Fruit fly (Drosophila melanogaster) whole organism, embryonic: ENCODE measurements around the gene shf.

Experiments used
- ATbp ChIP-seq: fragments of 200-800 bp; sonication (Bioruptor generic); optimal IDR thresholded peaks from 2 replicates; lab custom pipeline; 2017; ENCODE audit warnings: missing biosample characterization, mild to moderate bottlenecking, missing genetic modification characterization, missing genetic modification reagents
- Aef1 ChIP-seq: fragments of 200-800 bp; sonication (Bioruptor generic); IDR thresholded peaks from 3 replicates; pipeline ENCODE4 v1.3.6; 2022; ENCODE audit warnings: missing biosample characterization, missing genetic modification characterization
- BEAF-32 ChIP-seq: fragments of 200-800 bp; sonication (Bioruptor generic); optimal IDR thresholded peaks from 3 replicates; lab custom pipeline; 2017; ENCODE audit warnings: missing biosample characterization, missing genetic modification characterization, mild to moderate bottlenecking, moderate library complexity, missing genetic modification reagents
- Bdp1 ChIP-seq: fragments of 200-800 bp; sonication (Bioruptor generic); optimal IDR thresholded peaks from 3 replicates; lab custom pipeline; 2016; ENCODE audit warnings: missing biosample characterization, missing genetic modification characterization
- CG10209 ChIP-seq: fragments of 200-800 bp; sonication (Bioruptor generic); optimal IDR thresholded peaks from 3 replicates; lab custom pipeline; 2017; ENCODE audit warnings: missing biosample characterization, mild to moderate bottlenecking, missing genetic modification characterization, missing genetic modification reagents
- CG10366 ChIP-seq: fragments of 200-800 bp; sonication (Bioruptor generic); IDR thresholded peaks from 2 replicates; pipeline ENCODE4 v1.3.6; 2022; ENCODE audit warnings: missing biosample characterization, missing genetic modification characterization
- CG11560 ChIP-seq: fragments of 200-800 bp; sonication (Bioruptor generic); IDR thresholded peaks from 3 replicates; pipeline ENCODE4 v1.3.6; 2022; ENCODE audit warnings: missing biosample characterization, missing genetic modification characterization
- CG14441 ChIP-seq: fragments of 200-800 bp; sonication (Bioruptor generic); IDR thresholded peaks from 2 replicates; pipeline ENCODE4 v1.3.6; 2022; ENCODE audit warnings: missing biosample characterization, missing genetic modification characterization
- CG15073 ChIP-seq: fragments of 200-800 bp; sonication (Bioruptor generic); optimal IDR thresholded peaks from 2 replicates; lab custom pipeline; 2016; ENCODE audit warnings: missing biosample characterization, missing genetic modification characterization
- CG1602 ChIP-seq: fragments of 200-800 bp; sonication (Bioruptor generic); optimal IDR thresholded peaks from 3 replicates; lab custom pipeline; 2016; ENCODE audit warnings: missing biosample characterization, missing genetic modification characterization
- CG16813 ChIP-seq: fragments of 200-800 bp; sonication (Bioruptor generic); IDR thresholded peaks from 3 replicates; pipeline ENCODE4 v1.3.6; 2022; ENCODE audit warnings: missing biosample characterization, missing genetic modification characterization; ENCODE audit not compliant: partially characterized antibody
- CG16815 ChIP-seq: fragments of 200-800 bp; sonication (Bioruptor generic); optimal IDR thresholded peaks from 3 replicates; lab custom pipeline; 2017; ENCODE audit warnings: missing biosample characterization, mild to moderate bottlenecking, missing genetic modification characterization
- CG17361 ChIP-seq: fragments of 200-800 bp; sonication (Bioruptor generic); IDR thresholded peaks from 3 replicates; pipeline ENCODE4 v1.3.6; 2022; ENCODE audit warnings: missing biosample characterization, missing genetic modification characterization
- CG18599 ChIP-seq: fragments of 200-800 bp; sonication (Bioruptor generic); optimal IDR thresholded peaks from 3 replicates; lab custom pipeline; 2017; ENCODE audit warnings: missing biosample characterization, missing genetic modification characterization, mild to moderate bottlenecking, moderate library complexity, missing genetic modification reagents
- CG34376 ChIP-seq: fragments of 200-800 bp; sonication (Bioruptor generic); optimal IDR thresholded peaks from 2 replicates; lab custom pipeline; 2018; ENCODE audit warnings: missing biosample characterization, mild to moderate bottlenecking, missing genetic modification characterization
- CG3726 ChIP-seq: fragments of 200-800 bp; sonication (Bioruptor generic); IDR thresholded peaks from 3 replicates; pipeline ENCODE4, ENCODE4 v1.3.6; 2022; ENCODE audit warnings: missing biosample characterization, missing genetic modification characterization
- CG3995 ChIP-seq: fragments of 200-800 bp; sonication (Bioruptor generic); optimal IDR thresholded peaks from 3 replicates; lab custom pipeline; 2016; ENCODE audit warnings: missing biosample characterization, missing genetic modification characterization
- CG7372 ChIP-seq: fragments of 200-800 bp; sonication (Bioruptor generic); IDR thresholded peaks from 2 replicates; pipeline ENCODE4 v1.3.6; 2022; ENCODE audit warnings: missing biosample characterization, missing genetic modification characterization
- CG7963 ChIP-seq: fragments of 200-800 bp; sonication (Bioruptor generic); IDR thresholded peaks from 3 replicates; pipeline ENCODE4 v1.3.6; 2022; ENCODE audit warnings: missing biosample characterization, missing genetic modification characterization; ENCODE audit not compliant: partially characterized antibody
- CG8290 ChIP-seq, 3 experiments: fragments of 200-800 bp; sonication (Bioruptor generic); optimal IDR thresholded peaks; 2 replicates each; lab custom pipeline; 2016 to 2019; ENCODE audit warnings: missing biosample characterization in 3 of 3, missing genetic modification characterization in 3 of 3, mild to moderate bottlenecking in 2 of 3, moderate library complexity in 1 of 3
- CG9932 ChIP-seq: fragments of 200-800 bp; sonication (Bioruptor generic); IDR thresholded peaks from 2 replicates; pipeline ENCODE4 v1.3.6; 2022; ENCODE audit warnings: missing biosample characterization, missing genetic modification characterization
- Dll ChIP-seq: fragments of 200-800 bp; sonication (Bioruptor generic); IDR thresholded peaks from 4 replicates; pipeline ENCODE4 v1.3.6; 2022; ENCODE audit warnings: missing biosample characterization, missing genetic modification characterization; ENCODE audit not compliant: partially characterized antibody
- Drgx ChIP-seq: fragments of 200-800 bp; sonication (Bioruptor generic); IDR thresholded peaks from 2 replicates; pipeline ENCODE4 v1.3.6; 2022; ENCODE audit warnings: missing biosample characterization, missing genetic modification characterization
- Eip74EF ChIP-seq, 2 experiments: fragments of 200-800 bp in 1 of 2; fragments of >200 bp in 1 of 2; sonication (Bioruptor generic) in 1 of 2; optimal IDR thresholded peaks; 2 replicates each; lab custom pipeline; 2017 to 2019; ENCODE audit warnings: missing biosample characterization in 2 of 2, missing genetic modification characterization in 2 of 2, mild to moderate bottlenecking in 1 of 2, moderate library complexity in 1 of 2
- HmgD ChIP-seq: fragments of 200-800 bp; sonication (Bioruptor generic); optimal IDR thresholded peaks from 3 replicates; lab custom pipeline; 2016; ENCODE audit warnings: missing biosample characterization, missing genetic modification characterization
- HmgZ ChIP-seq: fragments of 200-800 bp; sonication (Bioruptor generic); optimal IDR thresholded peaks from 2 replicates; lab custom pipeline; 2018; ENCODE audit warnings: missing biosample characterization, mild to moderate bottlenecking, missing genetic modification characterization
- Mes4 ChIP-seq: fragments of 200-800 bp; sonication (Bioruptor generic); optimal IDR thresholded peaks from 2 replicates; lab custom pipeline; 2016; ENCODE audit warnings: missing biosample characterization, missing genetic modification characterization
- Ptx1 ChIP-seq: fragments of 200-800 bp; sonication (Bioruptor generic); IDR thresholded peaks from 2 replicates; pipeline ENCODE4 v1.3.6; 2022; ENCODE audit warnings: missing biosample characterization, missing genetic modification characterization
- Rx ChIP-seq: fragments of 200-800 bp; sonication (Bioruptor generic); IDR thresholded peaks from 2 replicates; pipeline ENCODE4 v1.3.6; 2022; ENCODE audit warnings: missing biosample characterization, missing genetic modification characterization
- Sin3A ChIP-seq: fragments of >200 bp; optimal IDR thresholded peaks from 2 replicates; lab custom pipeline; 2018
- Sox100B ChIP-seq: fragments of 200-800 bp; sonication (Bioruptor generic); optimal IDR thresholded peaks from 3 replicates; lab custom pipeline; 2018; ENCODE audit warnings: missing biosample characterization, mild to moderate bottlenecking, missing genetic modification characterization
- ac ChIP-seq: fragments of 200-800 bp; sonication (Bioruptor generic); optimal IDR thresholded peaks from 3 replicates; lab custom pipeline; 2017; ENCODE audit warnings: missing biosample characterization, mild to moderate bottlenecking, missing genetic modification characterization
- ase ChIP-seq: fragments of 200-800 bp; sonication (Bioruptor generic); IDR thresholded peaks from 3 replicates; pipeline ENCODE4 v1.3.6; 2022; ENCODE audit warnings: missing biosample characterization, missing genetic modification characterization
- ash1 ChIP-seq: fragments of 200-800 bp; sonication (Bioruptor generic); optimal IDR thresholded peaks from 2 replicates; lab custom pipeline; 2018; ENCODE audit warnings: missing biosample characterization, mild to moderate bottlenecking, missing genetic modification characterization
- bsh ChIP-seq, 2 experiments: fragments of 200-800 bp; sonication (Bioruptor generic); optimal IDR thresholded peaks; 2 replicates each; lab custom pipeline; 2017 to 2018; ENCODE audit warnings: mild to moderate bottlenecking in 2 of 2, missing biosample characterization in 2 of 2, missing genetic modification characterization in 2 of 2, moderate library complexity in 1 of 2
- crol ChIP-seq: fragments of 200-800 bp; sonication (Bioruptor generic); IDR thresholded peaks from 2 replicates; pipeline ENCODE4 v1.3.6; 2022; ENCODE audit warnings: missing biosample characterization, missing genetic modification characterization
- esg ChIP-seq: fragments of 200-800 bp; sonication (Bioruptor generic); conservative IDR thresholded peaks from 2 replicates; pipeline ENCODE4 v1.3.6; 2022; ENCODE audit warnings: missing biosample characterization, missing genetic modification characterization
- gem ChIP-seq: fragments of 200-800 bp; sonication (Bioruptor generic); optimal IDR thresholded peaks from 2 replicates; lab custom pipeline; 2019; ENCODE audit warnings: missing biosample characterization, mild to moderate bottlenecking, missing genetic modification characterization, moderate library complexity
- hbn ChIP-seq: fragments of 200-800 bp; sonication (Bioruptor generic); IDR thresholded peaks from 2 replicates; pipeline ENCODE4 v1.3.6; 2022; ENCODE audit warnings: missing biosample characterization, missing genetic modification characterization; ENCODE audit not compliant: partially characterized antibody
- her ChIP-seq: fragments of 200-800 bp; sonication (Bioruptor generic); optimal IDR thresholded peaks from 2 replicates; lab custom pipeline; 2016; ENCODE audit warnings: missing biosample characterization, missing genetic modification characterization
- jigr1 ChIP-seq: fragments of 200-800 bp; sonication (Bioruptor generic); IDR thresholded peaks from 3 replicates; pipeline ENCODE4 v1.3.6; 2022; ENCODE audit warnings: missing biosample characterization, missing genetic modification characterization
- nau ChIP-seq: fragments of 200-800 bp; sonication (Bioruptor generic); optimal IDR thresholded peaks from 3 replicates; lab custom pipeline; 2017; ENCODE audit warnings: missing biosample characterization, mild to moderate bottlenecking, missing genetic modification characterization, missing genetic modification reagents
- onecut ChIP-seq: fragments of 200-800 bp; sonication (Bioruptor generic); IDR thresholded peaks from 2 replicates; pipeline ENCODE4 v1.3.6; 2022; ENCODE audit warnings: missing biosample characterization, missing genetic modification characterization
- pan ChIP-seq, 4 experiments: fragments of >200 bp in 3 of 4; fragments of 200-800 bp in 1 of 4; sonication (Bioruptor generic) in 1 of 4; optimal IDR thresholded peaks in 3 of 4; IDR thresholded peaks in 1 of 4; 2 replicates each; pipeline versions ENCODE4 v1.3.6 to Lab custom; 2017 to 2022; ENCODE audit warnings: missing biosample characterization in 2 of 4, missing genetic modification characterization in 2 of 4, mixed read lengths in 1 of 4
- psq ChIP-seq: fragments of 200-800 bp; sonication (Bioruptor generic); optimal IDR thresholded peaks from 2 replicates; lab custom pipeline; 2017; ENCODE audit warnings: missing biosample characterization, missing genetic modification characterization
- sc ChIP-seq, 3 experiments: fragments of >200 bp in 2 of 3; fragments of 200-800 bp in 1 of 3; sonication (Bioruptor generic) in 1 of 3; optimal IDR thresholded peaks; 2 replicates in 2 of 3; 3 replicates in 1 of 3; lab custom pipeline; 2017; ENCODE audit warnings: mild to moderate bottlenecking in 1 of 3, missing biosample characterization in 1 of 3, missing genetic modification characterization in 1 of 3, missing genetic modification reagents in 1 of 3
- sisA ChIP-seq: fragments of 200-800 bp; sonication (Bioruptor generic); IDR thresholded peaks from 2 replicates; pipeline ENCODE4 v1.3.6; 2022; ENCODE audit warnings: missing biosample characterization, missing genetic modification characterization
- tgo ChIP-seq: fragments of 200-800 bp; sonication (Bioruptor generic); IDR thresholded peaks from 3 replicates; pipeline ENCODE4 v1.3.6; 2022; ENCODE audit warnings: missing biosample characterization, missing genetic modification characterization
- tll ChIP-seq, 2 experiments: fragments of 200-800 bp in 1 of 2; fragments of >200 bp in 1 of 2; sonication (Bioruptor generic) in 1 of 2; optimal IDR thresholded peaks; 2 replicates each; lab custom pipeline; 2017 to 2019; ENCODE audit warnings: missing biosample characterization in 2 of 2, missing genetic modification characterization in 2 of 2, mild to moderate bottlenecking in 1 of 2, moderate library complexity in 1 of 2

shf gene

dm6 chrX:6791531-6791930, 12.1 kb upstream of the shf start (continued):
- TF ChIP-seq CG9932 (GFP tag; lab: Robert Waterston, UW), result peak; percentile 42; the same call in 1 of the 2 replicates
- no peak for TF ChIP-seq Eip74EF (GFP tag; optimal IDR thresholded peaks at IDR 0.05; lab: Kevin White, UChicago)
- TF ChIP-seq Bdp1, result no peak
- no peak for TF ChIP-seq crol
- TF ChIP-seq CG16815, result no peak
- peak; percentile 25; the same call in 1 of the 2 replicates for TF ChIP-seq esg (GFP tag; lab: Robert Waterston, UW)
- peak; percentile 32; the same call in 1 of the 2 replicates for TF ChIP-seq sisA (GFP tag; lab: Robert Waterston, UW)
- TF ChIP-seq pan (optimal IDR thresholded peaks at IDR 0.05; lab: Kevin White, UChicago), result no peak
- TF ChIP-seq pan (GFP tag; optimal IDR thresholded peaks at IDR 0.05 in 1 of 2, IDR thresholded peaks at IDR 0.05 in 1 of 2), result no peak
- no peak for TF ChIP-seq CG3726 (GFP tag; lab: Robert Waterston, UW)
- no peak for TF ChIP-seq Rx
- TF ChIP-seq Dll (GFP tag; lab: Robert Waterston, UW), result no peak
- no peak for TF ChIP-seq Sox100B (GFP tag; lab: Kevin White, UChicago)
- TF ChIP-seq sc (optimal IDR thresholded peaks at IDR 0.05; lab: Kevin White, UChicago), result no peak
- TF ChIP-seq sc (GFP tag; optimal IDR thresholded peaks at IDR 0.05; lab: Kevin White, UChicago), result no peak
- 0 out of 3 replicates have a peak, but pooled peaks have one; percentile 32 for TF ChIP-seq tgo
- no peak for TF ChIP-seq ATbp (GFP tag; lab: Kevin White, UChicago)
- peak; percentile 53; the same call in 1 of the 2 replicates for TF ChIP-seq CG10366 (GFP tag; lab: Robert Waterston, UW)
- TF ChIP-seq Mes4 (GFP tag; lab: Kevin White, UChicago), result no peak
- peak; percentile 87 for TF ChIP-seq Drgx (GFP tag; lab: Robert Waterston, UW)
- no peak for TF ChIP-seq Sin3A
- no peak for TF ChIP-seq CG16813 (GFP tag; lab: Robert Waterston, UW)
- TF ChIP-seq nau (GFP tag; lab: Kevin White, UChicago), result no peak
- TF ChIP-seq HmgZ (tag; lab: Kevin White, UChicago), result no peak
- no peak for TF ChIP-seq CG17361 (GFP tag; lab: Robert Waterston, UW)
- no peak for TF ChIP-seq CG11560
- no peak for TF ChIP-seq CG34376 (GFP tag; lab: Kevin White, UChicago)
- no peak for TF ChIP-seq her (GFP tag; lab: Kevin White, UChicago)
- TF ChIP-seq BEAF-32 (GFP tag; lab: Kevin White, UChicago), result no peak
- TF ChIP-seq CG7963 (GFP tag; lab: Robert Waterston, UW), result no peak
- no peak for TF ChIP-seq jigr1
- no peak for TF ChIP-seq CG1602 (GFP tag; lab: Kevin White, UChicago)
- TF ChIP-seq Aef1 (GFP tag; lab: Robert Waterston, UW), result no peak
- no peak for TF ChIP-seq CG3995 (GFP tag; lab: Kevin White, UChicago)
- TF ChIP-seq ac (GFP tag; lab: Kevin White, UChicago), result no peak
- peak; percentile 30; the same call in 1 of the 2 replicates for TF ChIP-seq Ptx1
- TF ChIP-seq CG10209 (GFP tag; lab: Kevin White, UChicago), result peak; percentile 32
- TF ChIP-seq gem (tag; lab: Kevin White, UChicago), result no peak
- TF ChIP-seq hbn (GFP tag; lab: Robert Waterston, UW), result no peak
- no peak for TF ChIP-seq CG7372
- TF ChIP-seq CG14441, result no peak
- no peak for TF ChIP-seq tll (GFP tag; optimal IDR thresholded peaks at IDR 0.05; lab: Kevin White, UChicago)
- TF ChIP-seq onecut (GFP tag; lab: Robert Waterston, UW), result no peak
- no peak for TF ChIP-seq ase
- no peak for TF ChIP-seq CG15073
- TF ChIP-seq CG8290 (GFP tag; optimal IDR thresholded peaks at IDR 0.05; lab: Kevin White, UChicago), result no peak
- no peak for TF ChIP-seq CG8290 (tag; optimal IDR thresholded peaks at IDR 0.05; lab: Kevin White, UChicago)
- no peak for TF ChIP-seq HmgD (GFP tag; lab: Kevin White, UChicago)
- TF ChIP-seq CG18599 (GFP tag; lab: Kevin White, UChicago), result no peak
- TF ChIP-seq psq (GFP tag; lab: Kevin White, UChicago), result no peak
- no peak for TF ChIP-seq bsh (GFP tag; optimal IDR thresholded peaks at IDR 0.05; lab: Kevin White, UChicago)
- no peak for TF ChIP-seq ash1
